Worm (Caenorhabditis elegans): Measurements from ENCODE around the gene C25G6.1.
A peak's percentile ranks its signal among the peaks of the same experiment; 100 is the strongest.

The C25G6.1 gene

ce11 chrX:1293471-1293870 is 22.8 kb downstream of the C25G6.1 start:
- TF ChIP-seq ZK546.5 (tag; optimal IDR thresholded peaks at IDR 0.05) (no peak), egl-27 (tag; optimal IDR thresholded peaks at IDR 0.05) (no peak), lin-15B (tag; optimal IDR thresholded peaks at IDR 0.05) (no peak), daf-12 (tag; optimal IDR thresholded peaks at IDR 0.05) (no peak), lin-39 (tag; optimal IDR thresholded peaks at IDR 0.05) (no peak), nhr-28 (tag; optimal IDR thresholded peaks at IDR 0.05) (no peak), mml-1 (tag; optimal IDR thresholded peaks at IDR 0.05) (no peak), nhr-76 (tag; optimal IDR thresholded peaks at IDR 0.05) (no peak), elt-2 (tag; optimal IDR thresholded peaks at IDR 0.05) (no peak), elt-3 (tag; optimal IDR thresholded peaks at IDR 0.05) (no peak), nhr-23 (tag; optimal IDR thresholded peaks at IDR 0.05) (no peak), nhr-67 (tag; optimal IDR thresholded peaks at IDR 0.05) (no peak), eor-1 (tag; optimal IDR thresholded peaks at IDR 0.05) (no peak)

ce11 chrX:1294607-1295303 is 24.1 kb downstream of the C25G6.1 start, which contains the start of gene dop-4:
dop-4 (plus strand) TSS chrX:1295253.
- TF ChIP-seq ceh-9 (tag; optimal IDR thresholded peaks at IDR 0.05) (no peak), lin-39 (tag; optimal IDR thresholded peaks at IDR 0.05) (no peak), lin-15B (tag; optimal IDR thresholded peaks at IDR 0.05) (no peak), snpc-4 (tag; optimal IDR thresholded peaks at IDR 0.05) (no peak), fkh-10 (GFP tag; optimal IDR thresholded peaks at IDR 0.05) (no peak), skn-1 (tag; optimal IDR thresholded peaks at IDR 0.05) (no peak), mml-1 (tag; optimal IDR thresholded peaks at IDR 0.05) (no peak), mdl-1 (tag; optimal IDR thresholded peaks at IDR 0.05) (no peak)

ce11 chrX:1295713-1296112 is 25.0 kb downstream of the C25G6.1 start:
- no peak for TF ChIP-seq fkh-2 (tag; optimal IDR thresholded peaks at IDR 0.05)
- no peak for TF ChIP-seq ceh-82 (tag; optimal IDR thresholded peaks at IDR 0.05)
- TF ChIP-seq egl-5 (tag; optimal IDR thresholded peaks at IDR 0.05) = no peak

ce11 chrX:1299849-1300248 is 29.2 kb downstream of the C25G6.1 start, which contains the start of gene inso-1:
inso-1 (plus strand) TSS chrX:1300149.
- TF ChIP-seq ZK546.5 (tag; optimal IDR thresholded peaks at IDR 0.05) (no peak), nhr-28 (tag; optimal IDR thresholded peaks at IDR 0.05) (no peak), lin-15B (tag; optimal IDR thresholded peaks at IDR 0.05) (no peak), jun-1 (tag; optimal IDR thresholded peaks at IDR 0.05) (no peak), ama-1 (optimal IDR thresholded peaks at IDR 0.05) (no peak), ceh-9 (tag; optimal IDR thresholded peaks at IDR 0.05) (no peak), nhr-67 (tag; optimal IDR thresholded peaks at IDR 0.05) (no peak), skn-1 (tag; optimal IDR thresholded peaks at IDR 0.05) (no peak), lin-39 (tag; optimal IDR thresholded peaks at IDR 0.05) (no peak), lsy-12 (tag; optimal IDR thresholded peaks at IDR 0.05) (no peak), nhr-25 (tag; optimal IDR thresholded peaks at IDR 0.05) (no peak), elt-3 (tag; optimal IDR thresholded peaks at IDR 0.05) (no peak), unc-62 (GFP tag; optimal IDR thresholded peaks at IDR 0.05) (no peak)

- TF ChIP-seq lin-39 (tag; optimal IDR thresholded peaks at IDR 0.05) (peak; percentile 82), nhr-67 (tag; optimal IDR thresholded peaks at IDR 0.05) (no peak), sea-2 (GFP tag; optimal IDR thresholded peaks at IDR 0.05) (no peak), hmg-11 (tag; optimal IDR thresholded peaks at IDR 0.05) (peak; percentile 99), pqm-1 (tag; optimal IDR thresholded peaks at IDR 0.05) (peak; percentile 67), skn-1 (tag; optimal IDR thresholded peaks at IDR 0.05) (peak; percentile 18), elt-2 (tag; optimal IDR thresholded peaks at IDR 0.05) (peak; percentile 55), ztf-4 (tag; optimal IDR thresholded peaks at IDR 0.05) (no peak), nhr-12 (tag; optimal IDR thresholded peaks at IDR 0.05) (no peak), jun-1 (tag; optimal IDR thresholded peaks at IDR 0.05) (peak; percentile 63), unc-39 (tag; optimal IDR thresholded peaks at IDR 0.05) (no peak), elt-3 (tag; optimal IDR thresholded peaks at IDR 0.05) (no peak), ceh-82 (tag; optimal IDR thresholded peaks at IDR 0.05) (no peak), nhr-76 (tag; optimal IDR thresholded peaks at IDR 0.05) (no peak), ceh-9 (tag; optimal IDR thresholded peaks at IDR 0.05) (no peak), fkh-10 (GFP tag; optimal IDR thresholded peaks at IDR 0.05) (peak; percentile 51), nfya-1 (tag; optimal IDR thresholded peaks at IDR 0.05; ENCODE audit: insufficient read depth) (peak; percentile 80), lin-15B (tag; optimal IDR thresholded peaks at IDR 0.05) (peak; percentile 58), nhr-43 (tag; optimal IDR thresholded peaks at IDR 0.05; ENCODE audit: poor library complexity, severe bottlenecking) (no peak), ztf-11 (tag; optimal IDR thresholded peaks at IDR 0.05) (no peak), tbx-2 (tag; optimal IDR thresholded peaks at IDR 0.05) (peak; percentile 43), fkh-2 (tag; optimal IDR thresholded peaks at IDR 0.05) (no peak), lsy-12 (tag; optimal IDR thresholded peaks at IDR 0.05) (no peak), nhr-11 (tag; optimal IDR thresholded peaks at IDR 0.05) (no peak), fos-1 (tag; optimal IDR thresholded peaks at IDR 0.05) (peak; percentile 45), elt-1 (tag; optimal IDR thresholded peaks at IDR 0.05) (no peak), egl-5 (tag; optimal IDR thresholded peaks at IDR 0.05) (no peak), snpc-4 (tag; optimal IDR thresholded peaks at IDR 0.05) (peak; percentile 47), unc-62 (GFP tag; optimal IDR thresholded peaks at IDR 0.05) (no peak), daf-12 (tag; optimal IDR thresholded peaks at IDR 0.05) (no peak), ZK546.5 (tag; optimal IDR thresholded peaks at IDR 0.05) (no peak), ceh-16 (tag; optimal IDR thresholded peaks at IDR 0.05) (no peak), mdl-1 (tag; optimal IDR thresholded peaks at IDR 0.05) (peak; percentile 23), nhr-77 (tag; optimal IDR thresholded peaks at IDR 0.05) (no peak)
Observed at ce11 chrX:1302267-1302666, 31.6 kb downstream of the C25G6.1 start.

Data from whole organism, L3 larva.